Worm (Caenorhabditis elegans) whole organism, L4 larva: ENCODE results near the gene K07H8.11.

Experiments used
- F26F4.8 ChIP-seq: fragments of 200-800 bp; sonication (Bioruptor generic); conservative IDR thresholded peaks from 2 replicates; pipeline ENCODE4 v1.3.6; 2022; ENCODE audit warnings: missing genetic modification characterization, missing compliant biosample characterization
- aha-1 ChIP-seq: fragments of 150-350 bp; peaks from one replicate; lab custom pipeline; 2014; ENCODE audit warnings: missing biosample characterization, missing genetic modification characterization
- ceh-32 ChIP-seq: sonication (generic microtip); optimal IDR thresholded peaks from 2 replicates; lab custom pipeline; 2016; ENCODE audit warnings: mild to moderate bottlenecking, missing genetic modification characterization, missing compliant biosample characterization; ENCODE audit not compliant: poor library complexity
- daf-16 ChIP-seq, 3 experiments: sonication (generic microtip); optimal IDR thresholded peaks; 2 replicates each; lab custom pipeline; 2016 to 2017; ENCODE audit warnings: missing genetic modification characterization in 3 of 3, missing genetic modification reagents in 3 of 3, mild to moderate bottlenecking in 2 of 3, missing compliant biosample characterization in 2 of 3, missing biosample characterization in 1 of 3, moderate library complexity in 1 of 3
- daf-19 ChIP-seq: fragments of 200-800 bp; sonication (Bioruptor generic); conservative IDR thresholded peaks from 2 replicates; pipeline ENCODE4 v1.3.6; 2022; ENCODE audit warnings: missing genetic modification characterization, missing compliant biosample characterization
- dmd-6 ChIP-seq: fragments of 200-800 bp; sonication (Bioruptor generic); IDR thresholded peaks from 2 replicates; pipeline ENCODE4 v1.3.6; 2022; ENCODE audit warnings: missing genetic modification reagents, missing genetic modification characterization, missing compliant biosample characterization
- dmd-8 ChIP-seq: fragments of 200-800 bp; sonication (Bioruptor generic); IDR thresholded peaks from 2 replicates; pipeline ENCODE4 v1.3.6; 2022; ENCODE audit warnings: missing genetic modification characterization, missing compliant biosample characterization
- dpl-1 ChIP-seq: fragments of 150-350 bp; optimal IDR thresholded peaks from 2 replicates; lab custom pipeline; 2014; ENCODE audit warnings: missing biosample characterization, missing genetic modification reagents, missing genetic modification characterization
- fkh-10 ChIP-seq: fragments of 150-350 bp; optimal IDR thresholded peaks from 2 replicates; lab custom pipeline; 2014; ENCODE audit warnings: missing biosample characterization, missing genetic modification reagents, missing genetic modification characterization
- fos-1 ChIP-seq: fragments of 150-350 bp; optimal IDR thresholded peaks from 2 replicates; lab custom pipeline; 2014; ENCODE audit warnings: missing biosample characterization, missing genetic modification characterization
- hlh-11 ChIP-seq: fragments of 200-800 bp; sonication (Bioruptor generic); optimal IDR thresholded peaks from 2 replicates; lab custom pipeline; 2018; ENCODE audit warnings: mild to moderate bottlenecking, missing genetic modification characterization, missing compliant biosample characterization
- hmg-1.1 ChIP-seq: fragments of 200-800 bp; sonication (Bioruptor generic); IDR thresholded peaks from 2 replicates; pipeline ENCODE4 v1.3.6; 2022; ENCODE audit warnings: missing genetic modification reagents, missing genetic modification characterization, missing compliant biosample characterization
- jun-1 ChIP-seq: fragments of 150-350 bp; optimal IDR thresholded peaks from 2 replicates; lab custom pipeline; 2014; ENCODE audit warnings: missing biosample characterization, missing genetic modification reagents, missing genetic modification characterization
- lin-13 ChIP-seq: fragments of 150-350 bp; optimal IDR thresholded peaks from 2 replicates; lab custom pipeline; 2014; ENCODE audit warnings: missing biosample characterization, missing genetic modification reagents, missing genetic modification characterization
- lin-39 ChIP-seq: fragments of 150-350 bp; optimal IDR thresholded peaks from 2 replicates; lab custom pipeline; 2014; ENCODE audit warnings: missing biosample characterization, missing genetic modification reagents, missing genetic modification characterization
- mdl-1 ChIP-seq, 2 experiments: fragments of 150-350 bp in 1 of 2; sonication (generic microtip) in 1 of 2; optimal IDR thresholded peaks; 2 replicates each; lab custom pipeline; 2014 to 2017; ENCODE audit warnings: missing biosample characterization in 2 of 2, missing genetic modification characterization in 2 of 2
- mep-1 ChIP-seq: fragments of 150-350 bp; sonication (generic microtip); optimal IDR thresholded peaks from 3 replicates; lab custom pipeline; 2014; ENCODE audit warnings: missing biosample characterization, missing genetic modification characterization
- mes-2 ChIP-seq: sonication (generic microtip); optimal IDR thresholded peaks from 2 replicates; lab custom pipeline; 2016; ENCODE audit warnings: missing genotype, mild to moderate bottlenecking, missing genetic modification characterization, missing compliant biosample characterization; ENCODE audit not compliant: poor library complexity, severe bottlenecking
- mxl-2 ChIP-seq: fragments of 200-800 bp; sonication (Bioruptor generic); conservative IDR thresholded peaks from 2 replicates; pipeline ENCODE4 v1.3.6; 2022; ENCODE audit warnings: missing genetic modification reagents, missing genetic modification characterization, missing compliant biosample characterization
- mxl-3 ChIP-seq: fragments of 200-800 bp; sonication (Bioruptor generic); optimal IDR thresholded peaks from 2 replicates; lab custom pipeline; 2018; ENCODE audit warnings: mild to moderate bottlenecking, missing genetic modification characterization, missing compliant biosample characterization
- nhr-10 ChIP-seq: fragments of 150-350 bp; optimal IDR thresholded peaks from 2 replicates; lab custom pipeline; 2014; ENCODE audit warnings: missing biosample characterization, missing genetic modification characterization
- nhr-11 ChIP-seq: fragments of 150-350 bp; optimal IDR thresholded peaks from 2 replicates; lab custom pipeline; 2014; ENCODE audit warnings: missing biosample characterization, missing genetic modification characterization
- nhr-111 ChIP-seq: fragments of 200-800 bp; sonication (Bioruptor generic); optimal IDR thresholded peaks from 2 replicates; lab custom pipeline; 2018; ENCODE audit warnings: mild to moderate bottlenecking, missing genetic modification characterization, missing compliant biosample characterization
- nhr-25 ChIP-seq: sonication (generic microtip); optimal IDR thresholded peaks from 2 replicates; lab custom pipeline; 2017; ENCODE audit warnings: missing genetic modification characterization, mild to moderate bottlenecking, missing compliant biosample characterization, antibody characterized with exemption, moderate library complexity, borderline replicate concordance; ENCODE audit not compliant: insufficient read depth
- nhr-28 ChIP-seq: fragments of 150-350 bp; optimal IDR thresholded peaks from 2 replicates; lab custom pipeline; 2014; ENCODE audit warnings: missing biosample characterization, missing genetic modification characterization
- nhr-42 ChIP-seq: fragments of 200-800 bp; sonication (Bioruptor generic); IDR thresholded peaks from 2 replicates; pipeline ENCODE4 v1.3.6; 2022; ENCODE audit warnings: missing genetic modification characterization, missing compliant biosample characterization
- nhr-6 ChIP-seq: fragments of 150-350 bp; optimal IDR thresholded peaks from 2 replicates; lab custom pipeline; 2014; ENCODE audit warnings: missing biosample characterization, missing genetic modification characterization
- nhr-76 ChIP-seq: fragments of 150-350 bp; optimal IDR thresholded peaks from 2 replicates; lab custom pipeline; 2014; ENCODE audit warnings: missing biosample characterization, missing genetic modification characterization
- pha-4 ChIP-seq, 2 experiments: fragments of 150-350 bp in 1 of 2; fragments of 200-800 bp in 1 of 2; sonication (Bioruptor generic) in 1 of 2; IDR thresholded peaks in 1 of 2; optimal IDR thresholded peaks in 1 of 2; 2 replicates each; pipeline versions ENCODE4 v1.3.6 to Lab custom; 2014 to 2022; ENCODE audit warnings: missing genetic modification characterization in 2 of 2, missing genetic modification reagents in 2 of 2, missing biosample characterization in 1 of 2, missing compliant biosample characterization in 1 of 2
- saeg-2 ChIP-seq: fragments of 200-800 bp; sonication (Bioruptor generic); IDR thresholded peaks from 2 replicates; pipeline ENCODE4 v1.3.6; 2022; ENCODE audit warnings: missing genetic modification reagents, missing genetic modification characterization, missing compliant biosample characterization
- sdz-12 ChIP-seq: fragments of 200-800 bp; sonication (Bioruptor generic); optimal IDR thresholded peaks from 2 replicates; lab custom pipeline; 2018; ENCODE audit warnings: mild to moderate bottlenecking, missing genetic modification characterization, missing compliant biosample characterization
- unc-130 ChIP-seq: sonication (generic microtip); optimal IDR thresholded peaks from 2 replicates; lab custom pipeline; 2016; ENCODE audit warnings: missing genetic modification reagents, missing genetic modification characterization, missing compliant biosample characterization
- unc-62 ChIP-seq, 3 experiments: fragments of 150-350 bp in 1 of 3; sonication (generic microtip); optimal IDR thresholded peaks in 2 of 3; peaks in 1 of 3; 1 replicate in 1 of 3; 2 replicates in 2 of 3; lab custom pipeline; 2014 to 2017; ENCODE audit warnings: missing biosample characterization in 3 of 3, missing genetic modification characterization in 3 of 3, missing genetic modification reagents in 3 of 3, missing genotype in 1 of 3
- zfp-3 ChIP-seq: fragments of 200-800 bp; sonication (Bioruptor generic); conservative IDR thresholded peaks from 2 replicates; pipeline ENCODE4 v1.3.6; 2022; ENCODE audit warnings: missing genetic modification reagents, missing genetic modification characterization, missing compliant biosample characterization

Gene K07H8.11

DNA sequence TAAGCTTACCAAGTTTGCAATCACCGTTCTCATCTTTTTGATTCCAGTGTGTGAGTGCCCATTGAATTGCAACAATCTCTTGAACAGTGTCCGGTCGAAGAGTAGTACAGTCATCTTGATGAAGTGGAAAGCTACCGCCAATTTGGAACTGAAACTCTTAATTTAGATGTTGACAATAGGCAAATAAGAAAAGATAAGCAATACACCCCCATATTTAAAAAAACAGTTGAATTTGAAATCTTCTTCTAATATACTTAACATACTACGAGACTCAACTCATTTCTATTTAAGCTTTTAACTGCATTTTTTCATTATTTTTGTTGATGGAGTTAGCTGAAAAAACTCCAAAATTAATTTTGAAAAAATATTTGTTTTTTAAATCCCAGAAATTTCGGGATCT, 37.0 kb upstream of the K07H8.11 start:
- no peak for TF ChIP-seq F26F4.8
- TF ChIP-seq fos-1 = no peak
- no peak for TF ChIP-seq jun-1
- peak; percentile 79 for TF ChIP-seq aha-1 (tag; lab: Kevin White, UChicago)

DNA sequence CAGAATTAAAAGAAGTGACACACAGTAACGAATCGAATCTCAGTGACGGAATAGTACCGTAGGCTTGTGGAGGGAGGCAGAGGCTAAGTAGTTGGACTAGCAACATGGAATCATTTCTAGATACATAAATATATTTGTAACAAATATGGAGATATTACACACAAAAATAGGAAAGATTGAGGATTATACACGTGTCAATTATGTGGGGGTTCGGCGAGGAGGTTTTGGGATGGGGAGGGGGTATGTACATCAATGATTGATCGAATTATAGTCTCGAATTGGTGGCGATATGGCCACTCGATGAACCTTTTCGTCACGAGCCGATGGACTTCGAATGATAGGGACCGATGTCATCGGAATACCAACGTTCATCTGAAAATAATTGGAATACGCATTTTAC, 32.3 kb upstream of the K07H8.11 start:
- no peak for TF ChIP-seq daf-19 (GFP tag; lab: Robert Waterston, UW)
- TF ChIP-seq lin-13 (GFP tag; lab: Kevin White, UChicago) = no peak
- TF ChIP-seq zfp-3 (GFP tag; lab: Robert Waterston, UW) = 0 out of 2 replicates have a peak, but pooled peaks have one; percentile 32

DNA sequence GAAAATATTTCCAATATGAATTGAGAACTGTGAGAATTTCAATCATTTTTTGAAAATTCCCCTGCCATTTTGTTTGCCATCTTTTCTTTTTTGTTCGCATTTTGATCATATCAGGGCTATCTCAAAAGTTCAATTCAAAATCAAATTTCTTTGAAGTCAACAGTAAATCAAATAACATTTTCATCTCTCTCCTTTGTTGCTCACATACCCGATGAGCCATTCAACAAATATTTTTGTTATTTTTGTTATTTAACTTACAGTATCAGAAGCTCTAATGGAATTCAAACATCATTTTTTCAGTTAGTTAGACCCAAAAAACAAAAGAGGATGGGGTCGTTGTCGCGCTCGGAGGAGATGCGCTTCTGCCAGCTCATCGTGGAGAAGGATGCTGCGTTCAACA, 28.5 kb upstream of the K07H8.11 start, which contains the start of gene vha-5:
vha-5 (plus strand) TSS at position 301 of the 400 bp plus-strand sequence.
- TF ChIP-seq mes-2 (no peak), nhr-6 (tag; lab: Kevin White, UChicago) (no peak), dpl-1 (GFP tag; lab: Kevin White, UChicago) (no peak), mxl-2 (GFP tag; lab: Robert Waterston, UW) (no peak), nhr-28 (no peak), nhr-76 (no peak), pha-4 (GFP tag; IDR thresholded peaks at IDR 0.05; lab: Robert Waterston, UW) (no peak), pha-4 (tag; optimal IDR thresholded peaks at IDR 0.05; lab: Kevin White, UChicago) (no peak), dmd-8 (GFP tag; lab: Robert Waterston, UW) (no peak), dmd-6 (GFP tag; lab: Robert Waterston, UW) (no peak), nhr-42 (GFP tag; lab: Robert Waterston, UW) (no peak), sdz-12 (GFP tag; lab: Kevin White, UChicago) (no peak), daf-16 (GFP tag; optimal IDR thresholded peaks at IDR 0.05; lab: Kevin White, UChicago) (no peak), daf-16 (tag; optimal IDR thresholded peaks at IDR 0.05; lab: Kevin White, UChicago) (no peak), saeg-2 (GFP tag; lab: Robert Waterston, UW) (no peak)
- TF ChIP-seq, all 104 proteins: peak for 0

DNA sequence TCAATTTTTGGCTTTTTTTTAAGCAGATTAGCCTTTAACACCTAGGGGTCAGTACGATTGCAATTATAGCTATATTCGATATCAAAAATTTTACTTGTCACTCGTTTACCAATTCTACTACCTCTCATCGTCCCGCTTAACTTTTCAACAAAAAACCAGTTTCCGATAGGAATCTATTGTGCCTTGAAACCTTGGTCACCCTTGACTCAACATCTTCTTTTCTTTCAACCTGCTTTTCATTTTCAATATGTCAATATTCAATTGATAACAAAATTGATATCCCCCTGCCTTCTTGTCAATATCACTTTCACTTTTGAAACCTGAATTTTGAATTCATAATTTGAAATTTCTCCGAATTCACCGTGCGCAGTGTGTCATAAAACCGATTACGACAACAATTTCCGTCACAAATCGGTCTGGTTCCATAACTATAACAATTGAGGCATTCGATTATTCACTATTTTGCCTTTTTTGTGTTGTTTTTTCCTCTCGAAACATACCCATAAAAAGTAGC, 27.6 kb upstream of the K07H8.11 start:
- no peak for TF ChIP-seq unc-130 (GFP tag; lab: Kevin White, UChicago)
- TF ChIP-seq unc-62 (GFP tag; optimal IDR thresholded peaks at IDR 0.05 in 1 of 2; lab: Kevin White, UChicago) = peak in 1 of 2 experiments; percentile 20
- TF ChIP-seq unc-62 (tag; optimal IDR thresholded peaks at IDR 0.05; lab: Kevin White, UChicago) = no peak

DNA sequence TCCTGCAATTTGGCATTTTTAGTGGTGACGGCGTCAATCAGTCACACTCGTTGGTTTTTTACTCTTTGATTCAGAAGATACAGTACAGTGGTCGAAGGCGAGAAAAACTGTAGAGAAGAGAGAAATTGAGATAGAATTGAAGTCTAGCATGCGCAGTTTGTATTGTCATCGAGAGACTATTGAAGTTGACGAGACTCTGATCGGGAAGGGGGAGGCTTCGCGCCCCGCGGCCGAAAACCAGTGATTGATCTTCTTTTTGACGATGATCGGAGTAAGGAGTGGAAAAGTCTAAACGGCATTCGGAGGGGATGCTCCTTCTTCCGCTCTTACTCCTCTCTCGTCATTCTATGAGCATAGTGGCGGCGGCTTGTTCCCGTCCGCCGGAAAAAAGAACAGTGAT, 26.8 kb upstream of the K07H8.11 start:
- TF ChIP-seq nhr-11 (tag; lab: Kevin White, UChicago) (peak; percentile 12), mxl-3 (GFP tag; lab: Kevin White, UChicago) (peak; percentile 62), nhr-10 (tag; lab: Kevin White, UChicago) (no peak), hlh-11 (tag; lab: Kevin White, UChicago) (peak; percentile 41), ceh-32 (tag; lab: Kevin White, UChicago) (no peak), nhr-111 (no peak), mdl-1 (tag; optimal IDR thresholded peaks at IDR 0.05; lab: Kevin White, UChicago) (peak in 1 of 2 experiments; percentile 62), nhr-25 (tag; lab: Kevin White, UChicago) (peak; percentile 78), fos-1 (no peak), mep-1 (tag; lab: Kevin White, UChicago) (peak; percentile 57), fkh-10 (GFP tag; lab: Kevin White, UChicago) (no peak), unc-62 (GFP tag; optimal IDR thresholded peaks at IDR 0.05 in 1 of 2; lab: Kevin White, UChicago) (peak in 1 of 2 experiments; percentile 88), unc-62 (tag; optimal IDR thresholded peaks at IDR 0.05; lab: Kevin White, UChicago) (no peak), lin-13 (GFP tag; lab: Kevin White, UChicago) (no peak), nhr-28 (peak; percentile 93), lin-39 (tag; lab: Kevin White, UChicago) (no peak), hmg-1.1 (GFP tag; lab: Robert Waterston, UW) (no peak)
